Worm (Caenorhabditis elegans) whole organism, young adult: ENCODE results near the gene ZK354.7.
"Not testable (repeated sequence)": the region's sequence is repeated elsewhere in the genome, so short reads cannot be mapped to it uniquely, and the experiment has no call there.

ENCODE experiments used
- F22D6.2 ChIP-seq: sonication (generic microtip); optimal IDR thresholded peaks from 2 replicates; lab custom pipeline; 2016; ENCODE audit warnings: mild to moderate bottlenecking, missing genetic modification characterization, missing compliant biosample characterization
- F49E8.2 ChIP-seq: sonication (generic microtip); optimal IDR thresholded peaks from 3 replicates; lab custom pipeline; 2017; ENCODE audit warnings: missing genetic modification characterization, mild to moderate bottlenecking, missing compliant biosample characterization, antibody characterized with exemption, moderate library complexity; ENCODE audit not compliant: insufficient read depth
- pha-4 ChIP-seq: fragments of 150-350 bp; sonication (generic microtip); optimal IDR thresholded peaks from 2 replicates; lab custom pipeline; 2014; ENCODE audit warnings: missing biosample characterization, missing genetic modification reagents, missing genetic modification characterization

DNA sequence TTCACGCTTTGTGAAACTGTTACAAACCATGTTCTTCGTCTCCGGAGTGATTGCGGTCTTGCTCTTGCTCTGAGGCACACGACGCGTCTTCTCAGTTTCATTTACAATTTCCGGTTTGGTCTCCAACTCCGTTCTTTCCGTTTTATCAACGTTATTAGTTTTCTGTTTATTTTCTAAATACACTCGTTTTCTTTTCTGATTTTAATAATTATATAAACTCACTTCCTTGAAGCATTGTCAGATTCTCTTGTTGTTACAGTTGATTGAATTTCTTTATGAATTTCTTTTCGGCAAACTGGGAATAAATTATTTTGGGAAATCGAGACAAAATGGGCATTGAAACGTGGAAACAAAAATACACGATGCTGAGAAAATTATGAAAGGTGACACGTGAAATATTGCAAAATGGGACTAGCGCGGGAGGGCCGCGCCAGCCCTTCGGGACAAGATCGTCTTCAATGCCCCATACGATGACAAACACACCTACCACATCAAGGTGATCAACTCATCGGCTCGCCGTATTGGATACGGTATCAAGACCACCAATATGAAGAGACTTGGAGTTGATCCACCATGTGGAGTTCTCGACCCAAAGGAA lies 5.2 kb upstream of the ZK354.7 start, which contains the start of the genes ZK354.9 and msp-58:
- TF ChIP-seq F49E8.2 (tag; lab: Kevin White, UChicago); F22D6.2 (tag; lab: Kevin White, UChicago); pha-4: not testable (repeated sequence)
